Worm (Caenorhabditis elegans) whole organism, L3 larva: ENCODE measurements around the gene Y52E8A.6.

Source experiments
- aly-2 ChIP-seq: fragments of 150-350 bp; optimal IDR thresholded peaks from 2 replicates; lab custom pipeline; 2014; ENCODE audit warnings: missing biosample characterization, missing genetic modification characterization
- elt-2 ChIP-seq: sonication (generic microtip); optimal IDR thresholded peaks from 2 replicates; lab custom pipeline; 2016; ENCODE audit warnings: missing genetic modification reagents, mild to moderate bottlenecking, missing genetic modification characterization, missing compliant biosample characterization
- fos-1 ChIP-seq: fragments of 150-350 bp; optimal IDR thresholded peaks from 2 replicates; lab custom pipeline; 2014; ENCODE audit warnings: missing biosample characterization, missing genetic modification characterization
- jun-1 ChIP-seq: fragments of 150-350 bp; optimal IDR thresholded peaks from 2 replicates; lab custom pipeline; 2014; ENCODE audit warnings: missing biosample characterization, missing genetic modification reagents, missing genetic modification characterization
- lin-15B ChIP-seq: fragments of 150-350 bp; optimal IDR thresholded peaks from 2 replicates; lab custom pipeline; 2014; ENCODE audit warnings: missing biosample characterization, missing genetic modification characterization
- mdl-1 ChIP-seq: fragments of 150-350 bp; optimal IDR thresholded peaks from 2 replicates; lab custom pipeline; 2014; ENCODE audit warnings: missing biosample characterization, missing genetic modification characterization
- nhr-76 ChIP-seq: fragments of 150-350 bp; sonication (generic microtip); optimal IDR thresholded peaks from 5 replicates; lab custom pipeline; 2014; ENCODE audit warnings: missing biosample characterization, missing genetic modification characterization

DNA sequence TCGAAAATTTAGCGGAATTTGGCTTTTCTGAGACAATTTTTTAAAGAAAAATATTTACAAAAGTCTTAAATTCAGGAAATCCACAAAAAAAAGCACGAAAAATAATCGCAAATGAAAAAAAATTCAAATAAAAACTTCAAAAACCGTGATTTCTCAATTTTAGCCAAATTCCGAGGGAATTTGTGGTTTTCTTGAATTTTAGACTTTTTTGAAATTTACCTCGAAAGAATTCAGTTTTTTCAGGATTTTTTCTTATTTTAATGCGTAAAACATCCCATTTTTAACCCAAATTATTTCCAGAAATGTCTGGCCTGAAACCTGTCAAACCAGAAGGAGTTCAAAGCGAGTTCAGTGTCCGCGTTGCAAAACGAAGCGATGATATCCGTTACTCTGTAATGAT, 18.5 kb downstream of the Y52E8A.6 start, which contains the start of gene gtf-2F1:
- TF ChIP-seq elt-2 (tag; lab: Kevin White, UChicago) = no peak
- TF ChIP-seq jun-1 (tag; lab: Kevin White, UChicago) = no peak
- no peak for TF ChIP-seq aly-2 (tag; lab: Kevin White, UChicago)
- TF ChIP-seq fos-1 (tag; lab: Kevin White, UChicago) = no peak
- no peak for TF ChIP-seq lin-15B
- TF ChIP-seq mdl-1 (tag; lab: Kevin White, UChicago) = no peak
- TF ChIP-seq nhr-76 (tag; lab: Kevin White, UChicago) = no peak
